Worm (Caenorhabditis elegans): ENCODE results near the gene Y37D8A.19.

The Y37D8A.19 gene

ce11 chrIII:12951362-12952228, 21.9 kb downstream of the Y37D8A.19 start, which contains the start of gene Y39E4A.1:
Y39E4A.1 (plus strand) TSS chrIII:12951412.
- TF ChIP-seq ceh-9 (tag; optimal IDR thresholded peaks at IDR 0.05): no peak
- TF ChIP-seq ceh-28 (tag; optimal IDR thresholded peaks at IDR 0.05): peak; percentile 99

ce11 chrIII:12952615-12953014, 22.9 kb downstream of the Y37D8A.19 start:
- TF ChIP-seq zag-1 (tag; optimal IDR thresholded peaks at IDR 0.05) (no peak), ceh-28 (tag; optimal IDR thresholded peaks at IDR 0.05) (peak; percentile 98)

- TF ChIP-seq jun-1 (tag; optimal IDR thresholded peaks at IDR 0.05) (peak; percentile 42), ama-1 (optimal IDR thresholded peaks at IDR 0.05) (no peak), pqm-1 (tag; optimal IDR thresholded peaks at IDR 0.05) (peak; percentile 39), elt-2 (tag; optimal IDR thresholded peaks at IDR 0.05) (peak; percentile 90)
These were observed 29.6 kb downstream of the Y37D8A.19 start for ce11 chrIII:12959286-12959685.

- TF ChIP-seq nhr-237 (tag; optimal IDR thresholded peaks at IDR 0.05) (no peak), elt-2 (tag; optimal IDR thresholded peaks at IDR 0.05) (peak; percentile 81), hmg-11 (tag; optimal IDR thresholded peaks at IDR 0.05) (no peak), ceh-9 (tag; optimal IDR thresholded peaks at IDR 0.05) (no peak), jun-1 (tag; optimal IDR thresholded peaks at IDR 0.05) (peak; percentile 18), pha-4 (tag; optimal IDR thresholded peaks at IDR 0.05) (peak; percentile 52), egl-27 (tag; optimal IDR thresholded peaks at IDR 0.05) (no peak), unc-39 (tag; optimal IDR thresholded peaks at IDR 0.05) (no peak), pqm-1 (tag; optimal IDR thresholded peaks at IDR 0.05) (peak; percentile 60), nhr-12 (tag; optimal IDR thresholded peaks at IDR 0.05) (no peak), nhr-43 (tag; optimal IDR thresholded peaks at IDR 0.05; ENCODE audit: poor library complexity, severe bottlenecking) (no peak)
These were observed 31.0 kb downstream of the Y37D8A.19 start for ce11 chrIII:12960705-12961104.

ce11 chrIII:12966895-12967294, 37.2 kb downstream of the Y37D8A.19 start, which contains the start of gene ttm-1:
ttm-1 (minus strand) TSS chrIII:12966995.
- TF ChIP-seq snpc-4 (tag; optimal IDR thresholded peaks at IDR 0.05) (no peak), elt-1 (tag; optimal IDR thresholded peaks at IDR 0.05) (no peak), zag-1 (tag; optimal IDR thresholded peaks at IDR 0.05) (no peak), nhr-12 (tag; optimal IDR thresholded peaks at IDR 0.05) (no peak), elt-2 (tag; optimal IDR thresholded peaks at IDR 0.05) (no peak), fkh-10 (GFP tag; optimal IDR thresholded peaks at IDR 0.05) (no peak), fkh-2 (tag; optimal IDR thresholded peaks at IDR 0.05) (no peak), nhr-11 (tag; optimal IDR thresholded peaks at IDR 0.05) (no peak), nhr-67 (tag; optimal IDR thresholded peaks at IDR 0.05) (no peak), lsy-12 (tag; optimal IDR thresholded peaks at IDR 0.05) (no peak), ama-1 (optimal IDR thresholded peaks at IDR 0.05) (no peak), unc-39 (tag; optimal IDR thresholded peaks at IDR 0.05) (no peak), unc-62 (GFP tag; optimal IDR thresholded peaks at IDR 0.05) (no peak), fos-1 (tag; optimal IDR thresholded peaks at IDR 0.05) (no peak), mml-1 (tag; optimal IDR thresholded peaks at IDR 0.05) (no peak), nhr-237 (tag; optimal IDR thresholded peaks at IDR 0.05) (no peak), nhr-76 (tag; optimal IDR thresholded peaks at IDR 0.05) (no peak)

- TF ChIP-seq pqm-1 (tag; optimal IDR thresholded peaks at IDR 0.05): peak; percentile 43
- TF ChIP-seq ceh-16 (tag; optimal IDR thresholded peaks at IDR 0.05): no peak
- peak; percentile 28 for TF ChIP-seq pha-4 (tag; optimal IDR thresholded peaks at IDR 0.05)
- no peak for TF ChIP-seq nhr-25 (tag; optimal IDR thresholded peaks at IDR 0.05)
- TF ChIP-seq fos-1 (tag; optimal IDR thresholded peaks at IDR 0.05): no peak
- TF ChIP-seq unc-62 (GFP tag; optimal IDR thresholded peaks at IDR 0.05): no peak
- no peak for TF ChIP-seq fkh-10 (GFP tag; optimal IDR thresholded peaks at IDR 0.05)
- peak; percentile 82 for TF ChIP-seq elt-2 (tag; optimal IDR thresholded peaks at IDR 0.05)
- no peak for TF ChIP-seq snpc-4 (tag; optimal IDR thresholded peaks at IDR 0.05)
- TF ChIP-seq ZK546.5 (tag; optimal IDR thresholded peaks at IDR 0.05): no peak
- no peak for TF ChIP-seq elt-3 (tag; optimal IDR thresholded peaks at IDR 0.05)
- TF ChIP-seq nhr-28 (tag; optimal IDR thresholded peaks at IDR 0.05): no peak
- no peak for TF ChIP-seq hmg-11 (tag; optimal IDR thresholded peaks at IDR 0.05)
These were observed 37.9 kb downstream of the Y37D8A.19 start for ce11 chrIII:12967437-12968043.

Measured in whole organism, L3 larva.